Worm (Caenorhabditis elegans): ENCODE data around the gene C01C4.3.

ce11 chrX:3706319-3706718, 9.6 kb downstream of the C01C4.3 start:
- TF ChIP-seq snpc-4 (tag; optimal IDR thresholded peaks at IDR 0.05) (no peak), nhr-12 (tag; optimal IDR thresholded peaks at IDR 0.05) (no peak), blmp-1 (tag; optimal IDR thresholded peaks at IDR 0.05; ENCODE audit: insufficient read depth) (no peak), lin-13 (GFP tag; optimal IDR thresholded peaks at IDR 0.05) (no peak), nhr-10 (tag; optimal IDR thresholded peaks at IDR 0.05) (no peak), gmeb-1 (tag; optimal IDR thresholded peaks at IDR 0.05) (no peak), skn-1 (tag; optimal IDR thresholded peaks at IDR 0.05) (no peak), ceh-16 (tag; optimal IDR thresholded peaks at IDR 0.05) (no peak), mdl-1 (tag; optimal IDR thresholded peaks at IDR 0.05) (no peak), egl-27 (tag; optimal IDR thresholded peaks at IDR 0.05) (no peak), ceh-82 (tag; optimal IDR thresholded peaks at IDR 0.05) (no peak)

All from whole organism, L2 larva.